Fruit fly (Drosophila melanogaster) whole organism, embryonic: ENCODE measurements around the gene CG11679.

Experiments
- CG10209 ChIP-seq: fragments of 200-800 bp; sonication (Bioruptor generic); optimal IDR thresholded peaks from 3 replicates; lab custom pipeline; 2017; ENCODE audit warnings: missing biosample characterization, mild to moderate bottlenecking, missing genetic modification characterization, missing genetic modification reagents
- CG12744 ChIP-seq: fragments of 200-800 bp; sonication (Bioruptor generic); optimal IDR thresholded peaks from 2 replicates; lab custom pipeline; 2016; ENCODE audit warnings: missing biosample characterization, missing genetic modification characterization
- CG13624 ChIP-seq: fragments of 200-800 bp; sonication (Bioruptor generic); optimal IDR thresholded peaks from 2 replicates; lab custom pipeline; 2016; ENCODE audit warnings: missing biosample characterization, missing genetic modification characterization
- CG9797 ChIP-seq: fragments of 200-800 bp; sonication (Bioruptor generic); optimal IDR thresholded peaks from 3 replicates; lab custom pipeline; 2018; ENCODE audit warnings: missing biosample characterization, mild to moderate bottlenecking, missing genetic modification characterization
- Hand ChIP-seq: fragments of 200-800 bp; sonication (Bioruptor generic); optimal IDR thresholded peaks from 2 replicates; lab custom pipeline; 2017; ENCODE audit warnings: mild to moderate bottlenecking, missing biosample characterization, missing genetic modification reagents, missing genetic modification characterization
- NFAT ChIP-seq: fragments of 200-800 bp; sonication (Bioruptor generic); IDR thresholded peaks from 2 replicates; pipeline ENCODE4 v1.3.6; 2022; ENCODE audit warnings: missing biosample characterization, missing genetic modification characterization
- croc ChIP-seq: fragments of 200-800 bp; sonication (Bioruptor generic); conservative IDR thresholded peaks from 3 replicates; pipeline ENCODE4 v1.3.6; 2022; ENCODE audit warnings: missing biosample characterization, missing genetic modification characterization
- fu2 ChIP-seq: fragments of 200-800 bp; sonication (Bioruptor generic); optimal IDR thresholded peaks from 2 replicates; lab custom pipeline; 2016; ENCODE audit warnings: missing biosample characterization, missing genetic modification characterization
- gcm ChIP-seq: fragments of 200-800 bp; sonication (Bioruptor generic); optimal IDR thresholded peaks from 2 replicates; lab custom pipeline; 2019; ENCODE audit warnings: missing biosample characterization, mild to moderate bottlenecking, missing genetic modification characterization, moderate library complexity
- gfzf ChIP-seq: fragments of 200-800 bp; sonication (Bioruptor generic); optimal IDR thresholded peaks from 2 replicates; lab custom pipeline; 2016; ENCODE audit warnings: missing biosample characterization, mild to moderate bottlenecking, missing genetic modification characterization, moderate library complexity

dm6 chrX:15778846-15779245 lies 40.1 kb upstream of the CG11679 start, which contains the start of gene CG43673:
- TF ChIP-seq gfzf (GFP tag; lab: Kevin White, UChicago), result no peak
- no peak for TF ChIP-seq NFAT
- no peak for TF ChIP-seq Hand (GFP tag; lab: Kevin White, UChicago)
- TF ChIP-seq CG10209 (GFP tag; lab: Kevin White, UChicago), result no peak
- TF ChIP-seq fu2 (GFP tag; lab: Kevin White, UChicago), result no peak
- TF ChIP-seq CG9797 (GFP tag; lab: Kevin White, UChicago), result no peak
- no peak for TF ChIP-seq CG13624
- TF ChIP-seq CG12744, result no peak
- no peak for TF ChIP-seq gcm (GFP tag; lab: Kevin White, UChicago)
- TF ChIP-seq croc (GFP tag; lab: Robert Waterston, UW), result no peak
